Worm (Caenorhabditis elegans): ENCODE results near the gene fars-3.
A peak's percentile ranks its signal among the peaks of the same experiment; 100 is the strongest.

The fars-3 gene

DNA sequence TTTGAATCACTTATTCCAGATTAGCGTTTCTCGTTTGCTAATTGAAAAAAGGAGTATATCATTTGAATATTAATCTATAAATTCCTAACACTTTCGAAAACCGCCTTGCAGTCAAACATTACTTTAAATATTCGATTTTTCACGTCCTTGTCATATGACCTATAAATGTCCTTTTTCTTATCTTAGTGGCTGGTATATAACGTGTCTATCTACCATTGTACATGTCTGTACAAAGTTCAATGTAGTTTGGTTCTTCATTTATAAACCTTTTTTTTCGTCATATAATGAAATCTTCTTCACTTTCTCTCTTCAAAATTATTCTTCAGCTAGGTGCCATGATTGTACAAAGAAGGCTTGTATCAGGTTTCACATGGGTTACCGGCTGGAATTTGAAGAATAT, 21.0 kb downstream of the fars-3 start, which contains the start of gene gbh-2:
gbh-2 (plus strand) TSS at position 277 of the 400 bp plus-strand sequence.
- no peak for TF ChIP-seq chd-7 (tag; optimal IDR thresholded peaks at IDR 0.05)
- TF ChIP-seq Y56A3A.18 (GFP tag; IDR thresholded peaks at IDR 0.05), result no peak
- no peak for TF ChIP-seq ceh-79 (tag; optimal IDR thresholded peaks at IDR 0.05)
- TF ChIP-seq die-1 (tag; optimal IDR thresholded peaks at IDR 0.05), result no peak
- no peak for TF ChIP-seq ztf-18 (tag; optimal IDR thresholded peaks at IDR 0.05)
- no peak for TF ChIP-seq F37B4.10 (GFP tag; IDR thresholded peaks at IDR 0.05)
- TF ChIP-seq bed-1 (GFP tag; IDR thresholded peaks at IDR 0.05), result no peak
- TF ChIP-seq let-607 (tag; optimal IDR thresholded peaks at IDR 0.05), result peak in 1 of 2 experiments; percentile 38
- TF ChIP-seq madf-6 (GFP tag; IDR thresholded peaks at IDR 0.05), result no peak
- no peak for TF ChIP-seq somi-1 (GFP tag; optimal IDR thresholded peaks at IDR 0.05)
- TF ChIP-seq ekl-4 (GFP tag; IDR thresholded peaks at IDR 0.05), result no peak
- no peak for TF ChIP-seq cebp-1 (GFP tag; IDR thresholded peaks at IDR 0.05)
- TF ChIP-seq cebp-1 (tag; optimal IDR thresholded peaks at IDR 0.05), result peak; percentile 42
- no peak for TF ChIP-seq lsl-1 (GFP tag; optimal IDR thresholded peaks at IDR 0.05)
- TF ChIP-seq lag-1 (GFP tag; IDR thresholded peaks at IDR 0.05), result no peak
- no peak for TF ChIP-seq nhr-179 (tag; optimal IDR thresholded peaks at IDR 0.05)
- no peak for TF ChIP-seq athp-1 (tag; optimal IDR thresholded peaks at IDR 0.05)
- TF ChIP-seq T26A5.8 (tag; optimal IDR thresholded peaks at IDR 0.05), result no peak
- no peak for TF ChIP-seq ceh-91 (GFP tag; IDR thresholded peaks at IDR 0.05)
- TF ChIP-seq tlf-1 (GFP tag; optimal IDR thresholded peaks at IDR 0.05), result peak; percentile 7
- no peak for TF ChIP-seq B0035.1 (tag; optimal IDR thresholded peaks at IDR 0.05)
- TF ChIP-seq snpc-4 (GFP tag; optimal IDR thresholded peaks at IDR 0.05), result no peak
- TF ChIP-seq snpc-4 (tag; optimal IDR thresholded peaks at IDR 0.05), result no peak
- TF ChIP-seq lin-26 (GFP tag; IDR thresholded peaks at IDR 0.05), result no peak
- no peak for TF ChIP-seq ceh-100 (GFP tag; IDR thresholded peaks at IDR 0.05)
- TF ChIP-seq let-526 (GFP tag; IDR thresholded peaks at IDR 0.05), result no peak
- TF ChIP-seq hlh-26 (GFP tag; conservative IDR thresholded peaks at IDR 0.05), result no peak
- no peak for TF ChIP-seq snpc-1.3 (tag; optimal IDR thresholded peaks at IDR 0.05; ENCODE audit: insufficient read depth)
- TF ChIP-seq ama-1 (optimal IDR thresholded peaks at IDR 0.05), result no peak
- no peak for TF ChIP-seq ama-1 (GFP tag; optimal IDR thresholded peaks at IDR 0.05)
- TF ChIP-seq F57C9.4 (tag; optimal IDR thresholded peaks at IDR 0.05), result no peak
- no peak for TF ChIP-seq dpff-1 (tag; optimal IDR thresholded peaks at IDR 0.05)
- TF ChIP-seq nhr-80 (tag; optimal IDR thresholded peaks at IDR 0.05), result peak; percentile 57
- no peak for TF ChIP-seq unc-62 (GFP tag; optimal IDR thresholded peaks at IDR 0.05)
- TF ChIP-seq F55B11.4 (tag; optimal IDR thresholded peaks at IDR 0.05; ENCODE audit: borderline replicate concordance, insufficient read depth), result no peak
- no peak for TF ChIP-seq dpl-1 (GFP tag; optimal IDR thresholded peaks at IDR 0.05)
- TF ChIP-seq dox-1 (GFP tag; IDR thresholded peaks at IDR 0.05), result no peak
- TF ChIP-seq Y67H2A.10 (GFP tag; conservative IDR thresholded peaks at IDR 0.05), result no peak
- no peak for TF ChIP-seq F57A8.1 (GFP tag; optimal IDR thresholded peaks at IDR 0.05)
- peak; percentile 41 for TF ChIP-seq tbp1 (GFP tag; optimal IDR thresholded peaks at IDR 0.05)
- no peak for TF ChIP-seq zim-3 (tag; optimal IDR thresholded peaks at IDR 0.05)
- TF ChIP-seq Y53G8AR.9 (GFP tag; conservative IDR thresholded peaks at IDR 0.05), result no peak
- TF ChIP-seq rcor-1 (GFP tag; IDR thresholded peaks at IDR 0.05), result no peak
- TF ChIP-seq sea-2 (GFP tag; IDR thresholded peaks at IDR 0.05), result no peak
- TF ChIP-seq lin-54 (GFP tag; optimal IDR thresholded peaks at IDR 0.05), result no peak
- TF ChIP-seq lin-40 (tag; optimal IDR thresholded peaks at IDR 0.05), result peak; percentile 14
- TF ChIP-seq atf-7 (tag; optimal IDR thresholded peaks at IDR 0.05), result peak; percentile 27
- peak; percentile 25 for TF ChIP-seq madf-10 (tag; optimal IDR thresholded peaks at IDR 0.05)
